Worm (Caenorhabditis elegans) whole organism, mixed stage, embryonic: ENCODE results near the gene inx-18.

Experiments used
- M03D4.4 ChIP-seq: sonication (generic microtip); optimal IDR thresholded peaks from 2 replicates; lab custom pipeline; 2017; ENCODE audit warnings: mild to moderate bottlenecking, missing genetic modification characterization, missing compliant biosample characterization
- bed-3 ChIP-seq: fragments of 200-800 bp; sonication (Bioruptor generic); optimal IDR thresholded peaks from 3 replicates; lab custom pipeline; 2018; ENCODE audit warnings: mild to moderate bottlenecking, missing genetic modification characterization, moderate library complexity, missing compliant biosample characterization
- blmp-1 ChIP-seq: fragments of 150-350 bp; optimal IDR thresholded peaks from 2 replicates; lab custom pipeline; 2014; ENCODE audit warnings: missing biosample characterization, missing genetic modification characterization
- ceh-39 ChIP-seq: fragments of 150-350 bp; optimal IDR thresholded peaks from 2 replicates; lab custom pipeline; 2014; ENCODE audit warnings: missing biosample characterization, missing genetic modification characterization
- ceh-43 ChIP-seq: fragments of 200-800 bp; sonication (Bioruptor generic); optimal IDR thresholded peaks from 2 replicates; lab custom pipeline; 2018; ENCODE audit warnings: mild to moderate bottlenecking, missing genetic modification characterization, moderate library complexity, missing compliant biosample characterization
- ceh-83 ChIP-seq: fragments of 200-800 bp; sonication (Bioruptor generic); optimal IDR thresholded peaks from 2 replicates; lab custom pipeline; 2018; ENCODE audit warnings: mild to moderate bottlenecking, missing genetic modification characterization, missing compliant biosample characterization
- ces-1 ChIP-seq: fragments of 150-350 bp; optimal IDR thresholded peaks from 2 replicates; lab custom pipeline; 2014; ENCODE audit warnings: missing biosample characterization, missing genetic modification reagents, missing genetic modification characterization
- cnd-1 ChIP-seq: fragments of 200-800 bp; sonication (Bioruptor generic); optimal IDR thresholded peaks from 2 replicates; lab custom pipeline; 2018; ENCODE audit warnings: mild to moderate bottlenecking, missing genetic modification characterization, missing compliant biosample characterization
- drap-1 ChIP-seq: fragments of 200-800 bp; sonication (Bioruptor generic); optimal IDR thresholded peaks from 3 replicates; lab custom pipeline; 2018; ENCODE audit warnings: mild to moderate bottlenecking, missing genetic modification characterization, missing compliant biosample characterization
- elt-1 ChIP-seq: sonication (generic microtip); optimal IDR thresholded peaks from 2 replicates; lab custom pipeline; 2017; ENCODE audit warnings: missing genetic modification characterization, mild to moderate bottlenecking, missing compliant biosample characterization, antibody characterized with exemption, moderate library complexity, borderline replicate concordance; ENCODE audit not compliant: insufficient read depth
- elt-3 ChIP-seq: fragments of 150-350 bp; optimal IDR thresholded peaks from 2 replicates; lab custom pipeline; 2014; ENCODE audit warnings: missing biosample characterization, missing genetic modification characterization
- flh-1 ChIP-seq: fragments of 200-800 bp; sonication (Bioruptor generic); optimal IDR thresholded peaks from 2 replicates; lab custom pipeline; 2018; ENCODE audit warnings: mild to moderate bottlenecking, missing genetic modification characterization, moderate library complexity, missing compliant biosample characterization
- ham-2 ChIP-seq: fragments of 200-800 bp; sonication (Bioruptor generic); optimal IDR thresholded peaks from 2 replicates; lab custom pipeline; 2018; ENCODE audit warnings: mild to moderate bottlenecking, missing genetic modification characterization, missing compliant biosample characterization
- hlh-1 ChIP-seq: fragments of 150-350 bp; optimal IDR thresholded peaks from 2 replicates; lab custom pipeline; 2014; ENCODE audit warnings: missing biosample characterization, missing genetic modification reagents, missing genetic modification characterization
- lin-13 ChIP-seq: fragments of 150-350 bp; optimal IDR thresholded peaks from 2 replicates; lab custom pipeline; 2014; ENCODE audit warnings: missing biosample characterization, missing genetic modification characterization
- lsy-2 ChIP-seq: fragments of 150-350 bp; optimal IDR thresholded peaks from 2 replicates; lab custom pipeline; 2014; ENCODE audit warnings: missing biosample characterization, missing genetic modification characterization
- mab-5 ChIP-seq: fragments of 150-350 bp; optimal IDR thresholded peaks from 2 replicates; lab custom pipeline; 2014; ENCODE audit warnings: missing biosample characterization, missing genetic modification characterization
- mep-1 ChIP-seq: fragments of 150-350 bp; optimal IDR thresholded peaks from 2 replicates; lab custom pipeline; 2017; ENCODE audit warnings: missing biosample characterization, missing genetic modification reagents, missing genetic modification characterization, inconsistent platforms
- mls-2 ChIP-seq: sonication (generic microtip); optimal IDR thresholded peaks from 2 replicates; lab custom pipeline; 2016; ENCODE audit warnings: mild to moderate bottlenecking, missing genetic modification characterization, moderate library complexity, missing compliant biosample characterization
- nhr-2 ChIP-seq: fragments of 150-350 bp; optimal IDR thresholded peaks from 2 replicates; lab custom pipeline; 2014; ENCODE audit warnings: missing biosample characterization, missing genetic modification characterization
- nhr-237 ChIP-seq: fragments of 150-350 bp; optimal IDR thresholded peaks from 2 replicates; lab custom pipeline; 2014; ENCODE audit warnings: missing biosample characterization, missing genetic modification characterization
- nhr-28 ChIP-seq: fragments of 150-350 bp; optimal IDR thresholded peaks from 2 replicates; lab custom pipeline; 2014; ENCODE audit warnings: missing biosample characterization, missing genetic modification characterization
- nhr-76 ChIP-seq: sonication (generic microtip); optimal IDR thresholded peaks from 2 replicates; lab custom pipeline; 2017; ENCODE audit warnings: missing biosample characterization, missing genetic modification characterization
- sem-2 ChIP-seq: fragments of 200-800 bp; sonication (Bioruptor generic); optimal IDR thresholded peaks from 2 replicates; lab custom pipeline; 2018; ENCODE audit warnings: mild to moderate bottlenecking, missing genetic modification characterization, missing compliant biosample characterization
- snpc-4 ChIP-seq: fragments of 150-350 bp; optimal IDR thresholded peaks from 2 replicates; lab custom pipeline; 2014; ENCODE audit warnings: missing biosample characterization, missing genetic modification characterization
- sptf-1 ChIP-seq: sonication (generic microtip); optimal IDR thresholded peaks from 2 replicates; lab custom pipeline; 2017; ENCODE audit warnings: mild to moderate bottlenecking, missing genetic modification characterization, moderate library complexity, missing compliant biosample characterization
- tbx-8 ChIP-seq: fragments of 200-800 bp; sonication (Bioruptor generic); optimal IDR thresholded peaks from 2 replicates; lab custom pipeline; 2018; ENCODE audit warnings: mild to moderate bottlenecking, missing genetic modification characterization, moderate library complexity, missing compliant biosample characterization
- unc-120 ChIP-seq: sonication (generic microtip); optimal IDR thresholded peaks from 2 replicates; lab custom pipeline; 2017; ENCODE audit warnings: missing genetic modification characterization, missing compliant biosample characterization; ENCODE audit not compliant: poor library complexity, severe bottlenecking
- unc-39 ChIP-seq: fragments of 150-350 bp; optimal IDR thresholded peaks from 2 replicates; lab custom pipeline; 2014; ENCODE audit warnings: missing biosample characterization, missing genetic modification characterization
- unc-62 ChIP-seq: fragments of 150-350 bp; optimal IDR thresholded peaks from 2 replicates; lab custom pipeline; 2014; ENCODE audit warnings: missing biosample characterization, missing genetic modification reagents, missing genetic modification characterization
- zip-8 ChIP-seq: fragments of 150-350 bp; optimal IDR thresholded peaks from 2 replicates; lab custom pipeline; 2014; ENCODE audit warnings: missing biosample characterization, missing genetic modification characterization
- ztf-11 ChIP-seq: fragments of 150-350 bp; optimal IDR thresholded peaks from 2 replicates; lab custom pipeline; 2014; ENCODE audit warnings: missing biosample characterization, missing genetic modification characterization

The inx-18 gene

DNA sequence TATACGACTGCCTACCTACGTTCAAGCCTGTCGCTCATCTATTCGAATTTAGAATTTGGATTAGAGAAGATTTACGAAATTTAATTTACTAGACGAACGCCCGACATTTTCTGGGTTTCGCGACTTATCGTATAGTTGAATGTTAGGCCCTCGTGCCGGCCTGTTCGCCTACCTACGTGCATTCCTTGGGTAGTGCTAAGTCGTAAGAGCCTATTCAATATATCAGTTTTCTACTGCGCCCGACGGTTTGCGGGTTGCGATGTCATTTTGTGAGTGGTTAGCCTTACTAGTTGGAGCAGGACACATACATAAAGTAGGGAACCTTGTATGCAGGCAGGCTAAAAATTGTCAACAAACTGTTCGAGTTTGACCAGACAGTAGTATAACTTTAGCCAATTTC is 16.8 kb downstream of the inx-18 start:
- TF ChIP-seq sptf-1: no peak
- no peak for TF ChIP-seq nhr-28 (tag; lab: Kevin White, UChicago)
- no peak for TF ChIP-seq sem-2
- TF ChIP-seq lin-13 (tag; lab: Kevin White, UChicago): no peak
- no peak for TF ChIP-seq ceh-43 (GFP tag; lab: Kevin White, UChicago)
- no peak for TF ChIP-seq nhr-2 (tag; lab: Kevin White, UChicago)
- TF ChIP-seq hlh-1 (tag; lab: Kevin White, UChicago): no peak
- no peak for TF ChIP-seq ces-1 (GFP tag; lab: Kevin White, UChicago)
- no peak for TF ChIP-seq mls-2 (tag; lab: Kevin White, UChicago)
- no peak for TF ChIP-seq unc-39 (tag; lab: Kevin White, UChicago)
- no peak for TF ChIP-seq blmp-1 (tag; lab: Kevin White, UChicago)
- no peak for TF ChIP-seq unc-120 (tag; lab: Kevin White, UChicago)
- TF ChIP-seq lsy-2: no peak
- no peak for TF ChIP-seq mab-5 (tag; lab: Kevin White, UChicago)
- TF ChIP-seq bed-3 (GFP tag; lab: Kevin White, UChicago): no peak
- TF ChIP-seq ham-2 (GFP tag; lab: Kevin White, UChicago): no peak
- no peak for TF ChIP-seq flh-1
- TF ChIP-seq, all 35 proteins: peak for 0

- TF ChIP-seq ceh-43 (GFP tag; lab: Kevin White, UChicago) (no peak), sem-2 (no peak), unc-62 (GFP tag; lab: Kevin White, UChicago) (no peak), nhr-28 (tag; lab: Kevin White, UChicago) (no peak), cnd-1 (tag; lab: Kevin White, UChicago) (no peak), mep-1 (tag; lab: Kevin White, UChicago) (no peak), M03D4.4 (tag; lab: Kevin White, UChicago) (no peak), elt-1 (tag; lab: Kevin White, UChicago) (no peak), ceh-83 (no peak), ces-1 (GFP tag; lab: Kevin White, UChicago) (no peak), drap-1 (GFP tag; lab: Kevin White, UChicago) (no peak), flh-1 (no peak), hlh-1 (tag; lab: Kevin White, UChicago) (no peak), nhr-2 (tag; lab: Kevin White, UChicago) (no peak), unc-39 (tag; lab: Kevin White, UChicago) (no peak), ceh-39 (tag; lab: Kevin White, UChicago) (no peak), tbx-8 (GFP tag; lab: Kevin White, UChicago) (no peak), nhr-76 (no peak), nhr-237 (no peak)
These were observed 17.7 kb downstream of the inx-18 start for ce11 chrIV:623876-624275.

ce11 chrIV:625947-626548 is 19.9 kb downstream of the inx-18 start:
- TF ChIP-seq ztf-11 (tag; lab: Kevin White, UChicago): no peak
- no peak for TF ChIP-seq snpc-4 (tag; lab: Kevin White, UChicago)
- TF ChIP-seq flh-1: no peak
- TF ChIP-seq nhr-237: no peak
- TF ChIP-seq nhr-2 (tag; lab: Kevin White, UChicago): no peak

DNA sequence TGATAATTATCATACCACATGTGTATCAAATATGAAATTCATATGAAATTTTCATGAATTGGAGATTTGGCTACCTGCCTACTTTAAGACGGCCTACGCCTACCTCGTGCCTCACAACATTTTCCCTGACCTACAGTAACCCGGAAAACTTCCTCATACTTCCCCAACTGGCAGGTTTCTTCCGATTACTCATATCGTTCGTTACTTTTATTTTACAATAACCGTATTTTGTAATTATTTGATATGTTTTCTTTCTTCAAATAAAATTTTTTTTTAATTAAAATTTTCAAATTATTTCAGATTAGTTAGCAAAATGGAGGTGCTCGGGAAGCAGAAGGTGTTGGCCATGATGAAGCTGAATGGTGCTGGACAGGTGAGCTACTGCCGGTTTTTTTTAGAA is 21.1 kb downstream of the inx-18 start, which contains the start of gene nhr-76:
nhr-76 (plus strand) TSS at position 301 of the 400 bp plus-strand sequence.
- TF ChIP-seq nhr-237: no peak
- no peak for TF ChIP-seq ztf-11 (tag; lab: Kevin White, UChicago)

DNA sequence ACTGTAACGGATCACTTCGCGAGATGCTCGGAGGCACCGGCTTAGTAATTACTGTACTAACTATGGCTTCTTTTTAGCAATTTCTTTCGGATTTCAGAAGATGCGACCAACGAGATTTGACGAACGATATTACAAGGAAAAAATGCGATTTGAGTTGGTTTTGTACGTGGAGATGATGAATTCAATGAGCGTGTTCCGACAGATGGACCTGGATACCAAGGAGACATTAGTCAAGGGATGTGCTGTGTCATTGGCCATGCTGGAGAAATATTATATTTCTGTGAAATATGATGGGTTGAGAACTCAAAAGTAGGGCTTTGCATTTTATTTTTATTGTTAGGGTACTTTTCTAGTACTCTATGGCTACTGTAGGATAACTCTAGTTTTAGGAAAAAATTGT is 24.4 kb downstream of the inx-18 start:
- no peak for TF ChIP-seq mls-2 (tag; lab: Kevin White, UChicago)

- no peak for TF ChIP-seq tbx-8 (GFP tag; lab: Kevin White, UChicago)
- TF ChIP-seq mep-1 (tag; lab: Kevin White, UChicago): no peak
- TF ChIP-seq nhr-237: no peak
- TF ChIP-seq drap-1 (GFP tag; lab: Kevin White, UChicago): no peak
- TF ChIP-seq zip-8 (tag; lab: Kevin White, UChicago): no peak
- TF ChIP-seq ham-2 (GFP tag; lab: Kevin White, UChicago): no peak
- no peak for TF ChIP-seq bed-3 (GFP tag; lab: Kevin White, UChicago)
- TF ChIP-seq nhr-28 (tag; lab: Kevin White, UChicago): no peak
- no peak for TF ChIP-seq elt-3
- no peak for TF ChIP-seq M03D4.4 (tag; lab: Kevin White, UChicago)
- TF ChIP-seq hlh-1 (tag; lab: Kevin White, UChicago): no peak
These were observed 25.7 kb downstream of the inx-18 start for ce11 chrIV:631869-632268.
